Fruit fly (Drosophila melanogaster): Measurements from ENCODE around the gene CG17027.

DNA sequence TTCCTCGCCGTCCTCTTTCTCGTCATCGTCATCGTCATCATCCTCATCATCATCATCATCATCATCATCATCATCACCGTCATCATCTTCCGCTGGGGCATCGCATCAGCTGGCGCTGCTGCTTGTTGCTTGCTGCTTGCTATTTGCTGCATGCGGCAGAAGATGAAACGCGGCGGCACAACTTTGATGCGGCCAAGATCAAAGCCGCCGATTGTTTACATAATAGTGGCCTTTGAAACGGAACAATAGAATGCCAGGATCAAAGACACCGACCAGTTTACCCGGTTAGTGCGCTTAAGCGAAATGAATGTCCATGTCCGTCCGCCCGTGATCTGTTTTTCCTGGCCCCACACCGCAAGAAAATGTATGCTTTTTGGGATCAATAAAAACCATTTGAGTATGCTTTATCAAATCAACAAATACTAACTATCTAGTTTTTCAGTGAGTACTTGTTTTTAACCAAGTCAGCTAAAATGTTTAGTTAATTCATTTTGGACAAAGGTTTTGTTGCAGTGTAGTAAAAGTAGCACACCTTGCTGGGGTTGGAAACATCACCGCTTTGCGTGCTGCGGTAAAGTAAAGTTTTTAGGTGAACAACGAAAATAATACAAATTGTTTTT is 41.3 kb downstream of the CG17027 start:
- TF ChIP-seq CG32121 (GFP tag; IDR thresholded peaks at IDR 0.05) (no peak), EcR (GFP tag; optimal IDR thresholded peaks at IDR 0.05) (no peak), fd96Ca (GFP tag; IDR thresholded peaks at IDR 0.05) (peak; percentile 60; the same call in 2 of the 3 replicates), CG14655 (GFP tag; optimal IDR thresholded peaks at IDR 0.05) (peak; percentile 66), CG12605 (GFP tag; IDR thresholded peaks at IDR 0.05) (no peak)
